ENCODE assay signal across 6 fruit fly cellular contexts in genomic region chr3R:4951764-4952570, dm6.
TF ChIP-seq lines count a peak whose summit lies in the region.

No protein-coding gene starts in this region.

- peak; percentile 70 for TF ChIP-seq CTCF in whole organism, embryonic (GFP tag; optimal IDR thresholded peaks at IDR 0.05; lab: Kevin White, UChicago)

TF ChIP-seq in whole organism, 6 proteins besides CTCF, POLR2A, EP300 and RAD21:
- peak; percentile 4 for TF ChIP-seq CG8478 (optimal IDR thresholded peaks at IDR 0.05; lab: Kevin White, UChicago)
- TF ChIP-seq pan (optimal IDR thresholded peaks at IDR 0.05; lab: Kevin White, UChicago): no peak

TF ChIP-seq in whole organism, adult, 20 proteins besides CTCF, POLR2A, EP300 and RAD21:
- TF ChIP-seq CG7045 (GFP tag; optimal IDR thresholded peaks at IDR 0.05; lab: Kevin White, UChicago) (peak; percentile 22), cnc (optimal IDR thresholded peaks at IDR 0.05; lab: Kevin White, UChicago) (no peak), Hr96 (GFP tag; optimal IDR thresholded peaks at IDR 0.05; lab: Kevin White, UChicago) (no peak), CG11617 (GFP tag; optimal IDR thresholded peaks at IDR 0.05; lab: Kevin White, UChicago) (no peak), kay (GFP tag; lab: Kevin White, UChicago; ENCODE audit: borderline replicate concordance) (peak; percentile 1), CG7101 (tag; optimal IDR thresholded peaks at IDR 0.05; lab: Kevin White, UChicago) (no peak), tj (GFP tag; optimal IDR thresholded peaks at IDR 0.05; lab: Kevin White, UChicago) (peak; percentile 85), CG1620 (GFP tag; optimal IDR thresholded peaks at IDR 0.05; lab: Kevin White, UChicago) (peak; percentile 13), pad (GFP tag; optimal IDR thresholded peaks at IDR 0.05; lab: Kevin White, UChicago) (peak; percentile 97), cic (GFP tag; optimal IDR thresholded peaks at IDR 0.05; lab: Kevin White, UChicago) (peak; percentile 70), Crg-1 (GFP tag; optimal IDR thresholded peaks at IDR 0.05; lab: Kevin White, UChicago) (no peak), toe (GFP tag; optimal IDR thresholded peaks at IDR 0.05; lab: Kevin White, UChicago) (peak; percentile 24), Mnt (GFP tag; optimal IDR thresholded peaks at IDR 0.05; lab: Kevin White, UChicago) (peak; percentile 79), CG33017 (tag; optimal IDR thresholded peaks at IDR 0.05; lab: Kevin White, UChicago) (no peak), Clk (GFP tag; optimal IDR thresholded peaks at IDR 0.05; lab: Kevin White, UChicago) (no peak), CG12768 (GFP tag; optimal IDR thresholded peaks at IDR 0.05; lab: Kevin White, UChicago) (peak; percentile 80), CG14711 (tag; optimal IDR thresholded peaks at IDR 0.05; lab: Kevin White, UChicago) (no peak)

TF ChIP-seq in whole organism, embryonic, 481 proteins besides CTCF, POLR2A, EP300 and RAD21 (continues in another document):
- TF ChIP-seq hb (GFP tag; IDR thresholded peaks at IDR 0.05; lab: Robert Waterston, UW; ENCODE audit: partially characterized antibody) (no peak), bsh (GFP tag; optimal IDR thresholded peaks at IDR 0.05; lab: Kevin White, UChicago) (no peak), HLHmδ (GFP tag; optimal IDR thresholded peaks at IDR 0.05; lab: Kevin White, UChicago) (no peak), CG6654 (GFP tag; optimal IDR thresholded peaks at IDR 0.05; lab: Kevin White, UChicago) (no peak), tgo (GFP tag; IDR thresholded peaks at IDR 0.05; lab: Robert Waterston, UW) (no peak), eve (GFP tag; optimal IDR thresholded peaks at IDR 0.05; lab: Kevin White, UChicago) (no peak), amos (GFP tag; IDR thresholded peaks at IDR 0.05; lab: Robert Waterston, UW; ENCODE audit: partially characterized antibody) (no peak), usp (GFP tag; optimal IDR thresholded peaks at IDR 0.05; lab: Kevin White, UChicago) (no peak), CG12155 (GFP tag; optimal IDR thresholded peaks at IDR 0.05; lab: Kevin White, UChicago) (no peak), CG12744 (GFP tag; optimal IDR thresholded peaks at IDR 0.05; lab: Kevin White, UChicago) (peak; percentile 7), MESR4 (GFP tag; optimal IDR thresholded peaks at IDR 0.05; lab: Kevin White, UChicago) (peak; percentile 95), CG34376 (GFP tag; optimal IDR thresholded peaks at IDR 0.05; lab: Kevin White, UChicago) (peak; percentile 53), vfl (GFP tag; optimal IDR thresholded peaks at IDR 0.05; lab: Kevin White, UChicago) (no peak), CG10462 (GFP tag; optimal IDR thresholded peaks at IDR 0.05; lab: Kevin White, UChicago) (no peak), CG6272 (GFP tag; IDR thresholded peaks at IDR 0.05; lab: Robert Waterston, UW) (no peak), kay (GFP tag; optimal IDR thresholded peaks at IDR 0.05; lab: Kevin White, UChicago) (peak; percentile 30), PHDP (tag; optimal IDR thresholded peaks at IDR 0.05; lab: Kevin White, UChicago) (no peak), danr (GFP tag; IDR thresholded peaks at IDR 0.05; lab: Robert Waterston, UW) (no peak), mirr (GFP tag; optimal IDR thresholded peaks at IDR 0.05; lab: Kevin White, UChicago) (peak; percentile 63)

TF ChIP-seq in whole organism, prepupa, 60 proteins besides CTCF, POLR2A, EP300 and RAD21 (continues in another document):
- no peak for TF ChIP-seq achi (GFP tag; optimal IDR thresholded peaks at IDR 0.05; lab: Kevin White, UChicago)
- TF ChIP-seq CG7368 (GFP tag; optimal IDR thresholded peaks at IDR 0.05; lab: Kevin White, UChicago): no peak
- TF ChIP-seq pdm3 (GFP tag; optimal IDR thresholded peaks at IDR 0.05; lab: Kevin White, UChicago): no peak
- TF ChIP-seq dsx (GFP tag; optimal IDR thresholded peaks at IDR 0.05; lab: Kevin White, UChicago; ENCODE audit: poor library complexity, severe bottlenecking): no peak
- TF ChIP-seq CG32006 (GFP tag; optimal IDR thresholded peaks at IDR 0.05; lab: Kevin White, UChicago): no peak
- TF ChIP-seq Ets21C (GFP tag; optimal IDR thresholded peaks at IDR 0.05; lab: Kevin White, UChicago): no peak
- no peak for TF ChIP-seq CG10631 (GFP tag; optimal IDR thresholded peaks at IDR 0.05; lab: Kevin White, UChicago)
- no peak for TF ChIP-seq CG1621 (tag; optimal IDR thresholded peaks at IDR 0.05; lab: Kevin White, UChicago)
- no peak for TF ChIP-seq vri (GFP tag; optimal IDR thresholded peaks at IDR 0.05; lab: Kevin White, UChicago)
- no peak for TF ChIP-seq cyc (GFP tag; optimal IDR thresholded peaks at IDR 0.05; lab: Kevin White, UChicago)
- TF ChIP-seq Met (GFP tag; optimal IDR thresholded peaks at IDR 0.05; lab: Kevin White, UChicago): no peak
- TF ChIP-seq acj6 (GFP tag; optimal IDR thresholded peaks at IDR 0.05; lab: Kevin White, UChicago): no peak
- no peak for TF ChIP-seq OdsH (GFP tag; optimal IDR thresholded peaks at IDR 0.05; lab: Kevin White, UChicago)
- no peak for TF ChIP-seq CG11762 (GFP tag; optimal IDR thresholded peaks at IDR 0.05; lab: Kevin White, UChicago; ENCODE audit: insufficient read depth)
- peak; percentile 99 for TF ChIP-seq svp (GFP tag; lab: Kevin White, UChicago)
- no peak for TF ChIP-seq CG11294 (GFP tag; IDR thresholded peaks at IDR 0.05; lab: Robert Waterston, UW)
- no peak for TF ChIP-seq CG4318 (GFP tag; optimal IDR thresholded peaks at IDR 0.05; lab: Kevin White, UChicago)
- TF ChIP-seq CG6808 (GFP tag; optimal IDR thresholded peaks at IDR 0.05; lab: Kevin White, UChicago): no peak
- TF ChIP-seq Eip78C (GFP tag; lab: Kevin White, UChicago): peak; percentile 55
- TF ChIP-seq CG15336 (GFP tag; IDR thresholded peaks at IDR 0.05; lab: Robert Waterston, UW): no peak
- TF ChIP-seq CG6163 (GFP tag; IDR thresholded peaks at IDR 0.05; lab: Robert Waterston, UW): no peak

TF ChIP-seq in whole organism, pupa, 21 proteins besides CTCF, POLR2A, EP300 and RAD21:
- TF ChIP-seq EcR (GFP tag; optimal IDR thresholded peaks at IDR 0.05; lab: Kevin White, UChicago): peak; percentile 52
- no peak for TF ChIP-seq Pif1B (GFP tag; optimal IDR thresholded peaks at IDR 0.05; lab: Kevin White, UChicago)
TF ChIP-seq in whole organism, pupa: peak in this region for 1.

TF ChIP-seq in whole organism, wandering third instar larva, 38 proteins besides CTCF, POLR2A, EP300 and RAD21:
- TF ChIP-seq CG9705 (GFP tag; optimal IDR thresholded peaks at IDR 0.05; lab: Kevin White, UChicago) (no peak), N (GFP tag; optimal IDR thresholded peaks at IDR 0.05; lab: Kevin White, UChicago) (peak; percentile 74), jim (GFP tag; optimal IDR thresholded peaks at IDR 0.05; lab: Kevin White, UChicago) (no peak), pan (optimal IDR thresholded peaks at IDR 0.05; lab: Kevin White, UChicago) (no peak), dmrt93B (GFP tag; optimal IDR thresholded peaks at IDR 0.05; lab: Kevin White, UChicago) (no peak), ey (GFP tag; optimal IDR thresholded peaks at IDR 0.05; lab: Kevin White, UChicago) (no peak), Hnf4 (GFP tag; optimal IDR thresholded peaks at IDR 0.05; lab: Kevin White, UChicago) (peak; percentile 32), CrebA (GFP tag; optimal IDR thresholded peaks at IDR 0.05; lab: Kevin White, UChicago; ENCODE audit: borderline replicate concordance) (peak; percentile 76), br (GFP tag; optimal IDR thresholded peaks at IDR 0.05; lab: Kevin White, UChicago) (peak; percentile 23), sv (GFP tag; optimal IDR thresholded peaks at IDR 0.05; lab: Kevin White, UChicago) (no peak), Abd-B (GFP tag; optimal IDR thresholded peaks at IDR 0.05; lab: Kevin White, UChicago) (no peak), woc (GFP tag; optimal IDR thresholded peaks at IDR 0.05; lab: Kevin White, UChicago) (no peak), OdsH (GFP tag; optimal IDR thresholded peaks at IDR 0.05; lab: Kevin White, UChicago) (no peak), foxo (GFP tag; optimal IDR thresholded peaks at IDR 0.05; lab: Kevin White, UChicago) (no peak), sage (GFP tag; optimal IDR thresholded peaks at IDR 0.05; lab: Kevin White, UChicago) (no peak), Mio (GFP tag; optimal IDR thresholded peaks at IDR 0.05; lab: Kevin White, UChicago) (no peak), dsf (GFP tag; optimal IDR thresholded peaks at IDR 0.05; lab: Kevin White, UChicago; ENCODE audit: borderline replicate concordance) (no peak), psq (GFP tag; optimal IDR thresholded peaks at IDR 0.05; lab: Kevin White, UChicago) (no peak), rgr (GFP tag; optimal IDR thresholded peaks at IDR 0.05; lab: Kevin White, UChicago) (peak; percentile 18), Hr78 (GFP tag; optimal IDR thresholded peaks at IDR 0.05; lab: Kevin White, UChicago) (no peak), Jra (GFP tag; optimal IDR thresholded peaks at IDR 0.05; lab: Kevin White, UChicago) (peak; percentile 21), Dfd (GFP tag; optimal IDR thresholded peaks at IDR 0.05; lab: Kevin White, UChicago) (no peak), Myc (optimal IDR thresholded peaks at IDR 0.05; lab: Kevin White, UChicago) (no peak), Hr83 (GFP tag; optimal IDR thresholded peaks at IDR 0.05; lab: Kevin White, UChicago; ENCODE audit: poor library complexity, severe bottlenecking) (no peak), Vsx2 (GFP tag; optimal IDR thresholded peaks at IDR 0.05; lab: Kevin White, UChicago; ENCODE audit: partially characterized antibody) (no peak), fru (GFP tag; optimal IDR thresholded peaks at IDR 0.05; lab: Kevin White, UChicago) (no peak), Rel (GFP tag; optimal IDR thresholded peaks at IDR 0.05; lab: Kevin White, UChicago) (no peak), Rel (tag; optimal IDR thresholded peaks at IDR 0.05; lab: Kevin White, UChicago) (peak; percentile 73), lola (GFP tag; optimal IDR thresholded peaks at IDR 0.05; lab: Kevin White, UChicago) (no peak), HLH106 (tag; optimal IDR thresholded peaks at IDR 0.05; lab: Kevin White, UChicago) (no peak), GATAd (GFP tag; optimal IDR thresholded peaks at IDR 0.05; lab: Kevin White, UChicago) (no peak), dl (GFP tag; optimal IDR thresholded peaks at IDR 0.05; lab: Kevin White, UChicago; ENCODE audit: insufficient read depth in 1 of 2, partially characterized antibody in 2 of 2) (peak in 1 of 2 experiments; percentile 8), Dif (GFP tag; optimal IDR thresholded peaks at IDR 0.05; lab: Kevin White, UChicago; ENCODE audit: partially characterized antibody) (peak; percentile 53), usp (GFP tag; optimal IDR thresholded peaks at IDR 0.05; lab: Kevin White, UChicago) (no peak), brk (GFP tag; optimal IDR thresholded peaks at IDR 0.05; lab: Kevin White, UChicago) (no peak), CG32264 (GFP tag; optimal IDR thresholded peaks at IDR 0.05; lab: Kevin White, UChicago) (no peak), Sp1 (GFP tag; optimal IDR thresholded peaks at IDR 0.05; lab: Kevin White, UChicago) (no peak), tai (GFP tag; optimal IDR thresholded peaks at IDR 0.05; lab: Kevin White, UChicago) (no peak), h (GFP tag; optimal IDR thresholded peaks at IDR 0.05; lab: Kevin White, UChicago) (peak; percentile 64)
